Worm (Caenorhabditis elegans) whole organism, young adult: ENCODE data around the gene sti-1.

Source experiments
- Y56A3A.18 ChIP-seq: fragments of 200-800 bp; sonication (Bioruptor generic); IDR thresholded peaks from 2 replicates; pipeline ENCODE4 v1.3.6; 2022; ENCODE audit warnings: missing genetic modification reagents, missing genetic modification characterization, missing compliant biosample characterization
- ama-1 ChIP-seq, 3 experiments: fragments of 150-350 bp in 1 of 3; sonication (generic microtip) in 2 of 3; optimal IDR thresholded peaks; 2 replicates each; lab custom pipeline; 2014 to 2018; ENCODE audit warnings: missing biosample characterization in 2 of 3, missing genetic modification characterization in 2 of 3, missing genetic modification reagents in 2 of 3
- egl-44 ChIP-seq: fragments of 200-800 bp; sonication (Bioruptor generic); IDR thresholded peaks from 2 replicates; pipeline ENCODE4 v1.3.6; 2022; ENCODE audit warnings: missing genetic modification reagents, missing genetic modification characterization, missing compliant biosample characterization
- him-1 ChIP-seq: sonication (generic microtip); optimal IDR thresholded peaks from 2 replicates; lab custom pipeline; 2016; ENCODE audit warnings: missing genotype, missing genetic modification reagents, missing genetic modification characterization, missing compliant biosample characterization
- nfya-1 ChIP-seq: sonication (generic microtip); optimal IDR thresholded peaks from 2 replicates; lab custom pipeline; 2017; ENCODE audit warnings: antibody characterized with exemption, missing compliant biosample characterization, missing genetic modification characterization, borderline replicate concordance; ENCODE audit not compliant: insufficient read depth
- sdz-38 ChIP-seq: sonication (generic microtip); optimal IDR thresholded peaks from 2 replicates; lab custom pipeline; 2016; ENCODE audit warnings: missing genotype, missing genetic modification characterization, missing compliant biosample characterization
- snpc-4 ChIP-seq, 5 experiments: fragments of 150-350 bp in 1 of 5; sonication (generic microtip) in 4 of 5; optimal IDR thresholded peaks; 2 replicates each; lab custom pipeline; 2014 to 2018; ENCODE audit warnings: missing genetic modification characterization in 5 of 5, missing biosample characterization in 3 of 5, antibody characterized with exemption in 2 of 5, mild to moderate bottlenecking in 2 of 5, missing compliant biosample characterization in 2 of 5, missing genotype in 2 of 5, moderate library complexity in 2 of 5, missing genetic modification reagents in 1 of 5
- unc-130 ChIP-seq: sonication (generic microtip); optimal IDR thresholded peaks from 2 replicates; lab custom pipeline; 2016; ENCODE audit warnings: missing genetic modification reagents, missing genetic modification characterization, missing compliant biosample characterization
- xnd-1 ChIP-seq: sonication (generic microtip); optimal IDR thresholded peaks from 2 replicates; lab custom pipeline; 2016; ENCODE audit warnings: missing genotype, missing genetic modification reagents, missing genetic modification characterization, missing compliant biosample characterization
- ztf-22 ChIP-seq: fragments of 200-800 bp; sonication (Bioruptor generic); optimal IDR thresholded peaks from 2 replicates; lab custom pipeline; 2018; ENCODE audit warnings: mild to moderate bottlenecking, missing genetic modification characterization, moderate library complexity, missing compliant biosample characterization

DNA sequence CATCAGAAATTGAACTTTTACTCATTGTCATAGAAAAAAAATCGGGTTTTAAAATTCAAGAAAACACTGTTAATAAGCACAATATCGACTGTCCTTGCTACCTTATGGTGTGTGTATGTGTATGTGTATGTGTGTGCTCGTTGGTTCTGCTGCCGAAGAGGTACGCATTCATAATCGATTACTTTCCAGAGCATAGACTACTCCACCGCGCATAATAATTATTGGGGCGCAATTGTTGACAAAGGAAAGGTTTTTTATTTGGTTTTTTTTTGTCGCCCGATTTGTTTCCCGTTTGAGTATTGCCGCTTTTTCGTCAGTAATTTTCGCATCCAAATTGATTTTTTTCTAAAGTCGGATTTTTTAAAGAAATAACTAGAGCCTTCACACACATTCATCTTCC, 12.1 kb upstream of the sti-1 start, which contains the start of gene C05E4.15:
- TF ChIP-seq sdz-38 (no peak), ama-1 (optimal IDR thresholded peaks at IDR 0.05; lab: Kevin White, UChicago) (no peak), ama-1 (GFP tag; optimal IDR thresholded peaks at IDR 0.05; lab: Kevin White, UChicago) (no peak), nfya-1 (tag; lab: Kevin White, UChicago) (no peak), him-1 (tag; lab: Kevin White, UChicago) (no peak), ztf-22 (GFP tag; lab: Kevin White, UChicago) (no peak), snpc-4 (GFP tag; optimal IDR thresholded peaks at IDR 0.05; lab: Kevin White, UChicago) (no peak), snpc-4 (tag; optimal IDR thresholded peaks at IDR 0.05; lab: Kevin White, UChicago) (no peak), Y56A3A.18 (no peak), unc-130 (GFP tag; lab: Kevin White, UChicago) (no peak), egl-44 (GFP tag; lab: Robert Waterston, UW) (no peak), xnd-1 (tag; lab: Kevin White, UChicago) (no peak)
